Fruit fly (Drosophila melanogaster) whole organism: Measurements from ENCODE around the gene Eip93F.
A peak's percentile ranks its signal among the peaks of the same experiment; 100 is the strongest.

Source experiments
- CG8478 ChIP-seq: fragments of >200 bp; optimal IDR thresholded peaks from 2 replicates; lab custom pipeline; 2018; ENCODE audit warnings: inconsistent platforms
- Dll ChIP-seq: fragments of >200 bp; optimal IDR thresholded peaks from 2 replicates; lab custom pipeline; 2017
- EcR ChIP-seq, 2 experiments: fragments of >200 bp; optimal IDR thresholded peaks; 2 replicates each; lab custom pipeline; 2017; ENCODE audit warnings: missing biosample characterization in 2 of 2, missing genetic modification characterization in 2 of 2, missing genetic modification reagents in 2 of 2
- pan ChIP-seq: fragments of >200 bp; optimal IDR thresholded peaks from 2 replicates; lab custom pipeline; 2017

- no peak for TF ChIP-seq CG8478
- peak; percentile 52 for TF ChIP-seq pan (lab: Kevin White, UChicago)
- TF ChIP-seq EcR (GFP tag; optimal IDR thresholded peaks at IDR 0.05; lab: Kevin White, UChicago): no peak
- no peak for TF ChIP-seq Dll (lab: Kevin White, UChicago)
Observed at dm6 chr3R:21999641-22000040, 50.7 kb downstream of the Eip93F start.
